Worm (Caenorhabditis elegans) whole organism, L2 larva: ENCODE measurements around the gene E02H9.13.

Experiments used
- alr-1 ChIP-seq: fragments of 150-350 bp; optimal IDR thresholded peaks from 2 replicates; lab custom pipeline; 2014; ENCODE audit warnings: missing biosample characterization, missing genetic modification characterization
- blmp-1 ChIP-seq: sonication (generic microtip); optimal IDR thresholded peaks from 2 replicates; lab custom pipeline; 2017; ENCODE audit warnings: missing genetic modification characterization, mild to moderate bottlenecking, missing compliant biosample characterization, antibody characterized with exemption, moderate library complexity; ENCODE audit not compliant: insufficient read depth
- egl-27 ChIP-seq: sonication (generic microtip); optimal IDR thresholded peaks from 3 replicates; lab custom pipeline; 2017; ENCODE audit warnings: missing biosample characterization, missing genetic modification reagents, missing genetic modification characterization
- nhr-12 ChIP-seq: fragments of 150-350 bp; optimal IDR thresholded peaks from 2 replicates; lab custom pipeline; 2014; ENCODE audit warnings: missing biosample characterization, missing genetic modification characterization
- nhr-23 ChIP-seq: fragments of 150-350 bp; optimal IDR thresholded peaks from 2 replicates; lab custom pipeline; 2014; ENCODE audit warnings: missing biosample characterization, missing genetic modification reagents, missing genetic modification characterization
- nhr-77 ChIP-seq: fragments of 150-350 bp; optimal IDR thresholded peaks from 2 replicates; lab custom pipeline; 2014; ENCODE audit warnings: missing biosample characterization, missing genetic modification characterization
- peb-1 ChIP-seq: fragments of 150-350 bp; optimal IDR thresholded peaks from 2 replicates; lab custom pipeline; 2014; ENCODE audit warnings: missing biosample characterization, missing genetic modification characterization

DNA sequence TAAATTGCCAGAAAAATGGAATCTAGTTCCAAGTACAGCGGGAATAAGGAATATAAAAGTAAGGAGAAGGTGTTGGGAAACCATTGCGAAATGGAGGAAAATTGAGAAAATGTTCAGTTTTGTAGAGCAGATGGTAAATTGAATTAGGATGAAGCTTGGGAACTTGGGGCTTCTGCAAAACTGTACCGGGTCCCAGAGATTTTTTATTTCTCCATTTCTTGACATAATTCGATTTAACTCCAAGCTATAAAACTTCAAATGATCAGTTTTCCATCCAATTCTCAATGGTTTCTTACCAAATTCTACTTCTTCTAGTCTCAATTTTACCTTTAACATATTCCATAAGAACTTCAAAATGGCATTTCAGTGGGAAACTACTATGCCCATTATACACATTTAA, 29.7 kb upstream of the E02H9.13 start, which contains the start of the genes E02H9.9 and E02H9.1:
- TF ChIP-seq blmp-1 (tag; lab: Kevin White, UChicago): no peak
- no peak for TF ChIP-seq nhr-77 (tag; lab: Kevin White, UChicago)
- no peak for TF ChIP-seq nhr-12
- no peak for TF ChIP-seq egl-27 (tag; lab: Kevin White, UChicago)
- TF ChIP-seq alr-1 (tag; lab: Kevin White, UChicago): no peak
- no peak for TF ChIP-seq peb-1 (tag; lab: Kevin White, UChicago)
- TF ChIP-seq nhr-23 (tag; lab: Kevin White, UChicago): no peak
